Worm (Caenorhabditis elegans): ENCODE results near the gene srj-49.

ce11 chrV:2799172-2799869 lies 48.8 kb downstream of the srj-49 start:
- TF ChIP-seq cog-1 (tag; optimal IDR thresholded peaks at IDR 0.05) (no peak), ztf-29 (GFP tag; IDR thresholded peaks at IDR 0.05) (no peak), flt-1 (GFP tag; IDR thresholded peaks at IDR 0.05) (no peak), tab-1 (GFP tag; IDR thresholded peaks at IDR 0.05) (no peak), T22C8.4 (GFP tag; IDR thresholded peaks at IDR 0.05) (no peak), klf-2 (GFP tag; conservative IDR thresholded peaks at IDR 0.05) (no peak), ref-1 (GFP tag; conservative IDR thresholded peaks at IDR 0.05) (no peak), ztf-23 (GFP tag; IDR thresholded peaks at IDR 0.05) (no peak)
